Worm (Caenorhabditis elegans): ENCODE measurements around the gene F59F5.4.

- TF ChIP-seq tab-1 (GFP tag; IDR thresholded peaks at IDR 0.05) (no peak), med-1 (GFP tag; optimal IDR thresholded peaks at IDR 0.05; ENCODE audit: insufficient read depth) (no peak), flt-1 (GFP tag; IDR thresholded peaks at IDR 0.05) (no peak), cog-1 (tag; optimal IDR thresholded peaks at IDR 0.05) (no peak), ztf-23 (GFP tag; IDR thresholded peaks at IDR 0.05) (no peak)
These were observed 43.2 kb upstream of the F59F5.4 start, which contains the start of gene vab-3 for ce11 chrX:10499590-10499989.

Data from whole organism, midembryonic.